Worm (Caenorhabditis elegans) whole organism, L2 larva: ENCODE measurements around the gene znf-598.
A peak's percentile ranks its signal among the peaks of the same experiment; 100 is the strongest.
"Not testable (repeated sequence)": the region's sequence is repeated elsewhere in the genome, so short reads cannot be mapped to it uniquely, and the experiment has no call there.

Experiments used
- C34F6.9 ChIP-seq: fragments of 150-350 bp; optimal IDR thresholded peaks from 2 replicates; lab custom pipeline; 2014; ENCODE audit warnings: missing biosample characterization, missing genetic modification characterization
- F13H6.1 ChIP-seq: sonication (generic microtip); optimal IDR thresholded peaks from 2 replicates; lab custom pipeline; 2016; ENCODE audit warnings: missing genetic modification characterization, missing compliant biosample characterization
- Y55F3AM.14 ChIP-seq: fragments of 200-800 bp; sonication (Bioruptor generic); optimal IDR thresholded peaks from 2 replicates; lab custom pipeline; 2018; ENCODE audit warnings: mild to moderate bottlenecking, missing genetic modification characterization, missing compliant biosample characterization
- ZK546.5 ChIP-seq: sonication (generic microtip); optimal IDR thresholded peaks from 2 replicates; lab custom pipeline; 2017; ENCODE audit warnings: missing biosample characterization, missing genetic modification characterization
- aly-2 ChIP-seq: fragments of 150-350 bp; optimal IDR thresholded peaks from 2 replicates; lab custom pipeline; 2014; ENCODE audit warnings: missing biosample characterization, missing genetic modification characterization
- ama-1 ChIP-seq: fragments of 150-350 bp; optimal IDR thresholded peaks from 2 replicates; lab custom pipeline; 2018; ENCODE audit warnings: inconsistent platforms
- blmp-1 ChIP-seq: sonication (generic microtip); optimal IDR thresholded peaks from 2 replicates; lab custom pipeline; 2017; ENCODE audit warnings: missing genetic modification characterization, mild to moderate bottlenecking, missing compliant biosample characterization, antibody characterized with exemption, moderate library complexity; ENCODE audit not compliant: insufficient read depth
- ceh-82 ChIP-seq: fragments of 150-350 bp; optimal IDR thresholded peaks from 2 replicates; lab custom pipeline; 2014; ENCODE audit warnings: missing biosample characterization, missing genetic modification characterization
- crh-2 ChIP-seq: sonication (generic microtip); optimal IDR thresholded peaks from 2 replicates; lab custom pipeline; 2017; ENCODE audit warnings: missing biosample characterization, missing genetic modification characterization
- dmd-4 ChIP-seq: sonication (generic microtip); optimal IDR thresholded peaks from 2 replicates; lab custom pipeline; 2017; ENCODE audit warnings: missing biosample characterization, missing genetic modification characterization
- egl-27 ChIP-seq: sonication (generic microtip); optimal IDR thresholded peaks from 3 replicates; lab custom pipeline; 2017; ENCODE audit warnings: missing biosample characterization, missing genetic modification reagents, missing genetic modification characterization
- elt-1 ChIP-seq: fragments of 150-350 bp; optimal IDR thresholded peaks from 2 replicates; lab custom pipeline; 2014; ENCODE audit warnings: missing biosample characterization, missing genetic modification characterization
- elt-3 ChIP-seq: sonication (generic microtip); optimal IDR thresholded peaks from 2 replicates; lab custom pipeline; 2017; ENCODE audit warnings: missing biosample characterization, missing genetic modification characterization
- fos-1 ChIP-seq: fragments of 150-350 bp; optimal IDR thresholded peaks from 2 replicates; lab custom pipeline; 2014; ENCODE audit warnings: missing biosample characterization, missing genetic modification characterization
- lin-13 ChIP-seq: fragments of 150-350 bp; optimal IDR thresholded peaks from 2 replicates; lab custom pipeline; 2014; ENCODE audit warnings: missing biosample characterization, missing genetic modification reagents, missing genetic modification characterization
- lsy-2 ChIP-seq, 2 experiments: fragments of 150-350 bp in 1 of 2; sonication (generic microtip) in 1 of 2; optimal IDR thresholded peaks; 2 replicates each; lab custom pipeline; 2014 to 2017; ENCODE audit warnings: missing biosample characterization in 2 of 2, missing genetic modification characterization in 2 of 2
- mab-5 ChIP-seq: fragments of 150-350 bp; optimal IDR thresholded peaks from 2 replicates; lab custom pipeline; 2014; ENCODE audit warnings: missing biosample characterization, missing genetic modification characterization
- mbf-1 ChIP-seq: sonication (generic microtip); optimal IDR thresholded peaks from 2 replicates; lab custom pipeline; 2017; ENCODE audit warnings: missing biosample characterization, missing genetic modification characterization
- mdl-1 ChIP-seq, 2 experiments: fragments of 150-350 bp in 1 of 2; sonication (generic microtip) in 1 of 2; optimal IDR thresholded peaks; 2 replicates each; lab custom pipeline; 2017; ENCODE audit warnings: missing biosample characterization in 2 of 2, missing genetic modification characterization in 2 of 2
- nhr-12 ChIP-seq: fragments of 150-350 bp; optimal IDR thresholded peaks from 2 replicates; lab custom pipeline; 2014; ENCODE audit warnings: missing biosample characterization, missing genetic modification characterization
- nhr-129 ChIP-seq: fragments of 150-350 bp; optimal IDR thresholded peaks from 2 replicates; lab custom pipeline; 2014; ENCODE audit warnings: missing biosample characterization, missing genetic modification characterization
- nhr-21 ChIP-seq: fragments of 150-350 bp; optimal IDR thresholded peaks from 2 replicates; lab custom pipeline; 2014; ENCODE audit warnings: missing biosample characterization, missing genetic modification characterization
- nhr-23 ChIP-seq: fragments of 150-350 bp; optimal IDR thresholded peaks from 2 replicates; lab custom pipeline; 2014; ENCODE audit warnings: missing biosample characterization, missing genetic modification reagents, missing genetic modification characterization
- nhr-25 ChIP-seq: fragments of 150-350 bp; sonication (generic microtip); optimal IDR thresholded peaks from 3 replicates; lab custom pipeline; 2014; ENCODE audit warnings: missing biosample characterization, missing genetic modification characterization
- nhr-6 ChIP-seq: fragments of 150-350 bp; optimal IDR thresholded peaks from 2 replicates; lab custom pipeline; 2014; ENCODE audit warnings: missing biosample characterization, missing genetic modification characterization
- nhr-77 ChIP-seq: fragments of 150-350 bp; optimal IDR thresholded peaks from 2 replicates; lab custom pipeline; 2014; ENCODE audit warnings: missing biosample characterization, missing genetic modification characterization
- sem-4 ChIP-seq: fragments of 150-350 bp; optimal IDR thresholded peaks from 2 replicates; lab custom pipeline; 2014; ENCODE audit warnings: missing biosample characterization, missing genetic modification reagents, missing genetic modification characterization
- sma-3 ChIP-seq: sonication (generic microtip); optimal IDR thresholded peaks from 2 replicates; lab custom pipeline; 2016; ENCODE audit warnings: missing genetic modification reagents, missing genetic modification characterization, missing compliant biosample characterization
- sma-9 ChIP-seq, 2 experiments: fragments of 150-350 bp in 1 of 2; sonication (generic microtip) in 1 of 2; optimal IDR thresholded peaks; 2 replicates each; lab custom pipeline; 2014 to 2016; ENCODE audit warnings: missing genetic modification characterization in 2 of 2, mild to moderate bottlenecking in 1 of 2, missing biosample characterization in 1 of 2, missing compliant biosample characterization in 1 of 2, missing genetic modification reagents in 1 of 2, moderate library complexity in 1 of 2
- snpc-4 ChIP-seq: fragments of 150-350 bp; optimal IDR thresholded peaks from 2 replicates; lab custom pipeline; 2014; ENCODE audit warnings: missing biosample characterization, missing genetic modification characterization
- unc-39 ChIP-seq: fragments of 150-350 bp; optimal IDR thresholded peaks from 2 replicates; lab custom pipeline; 2014; ENCODE audit warnings: missing biosample characterization, missing genetic modification characterization
- unc-55 ChIP-seq: fragments of 150-350 bp; sonication (generic microtip); optimal IDR thresholded peaks from 3 replicates; lab custom pipeline; 2014; ENCODE audit warnings: missing biosample characterization, missing genetic modification reagents, missing genetic modification characterization
- unc-62 ChIP-seq: fragments of 150-350 bp; optimal IDR thresholded peaks from 2 replicates; lab custom pipeline; 2014; ENCODE audit warnings: missing biosample characterization, missing genetic modification reagents, missing genetic modification characterization
- zag-1 ChIP-seq: fragments of 150-350 bp; optimal IDR thresholded peaks from 2 replicates; lab custom pipeline; 2014; ENCODE audit warnings: missing biosample characterization, missing genetic modification characterization
- ztf-11 ChIP-seq: sonication (generic microtip); optimal IDR thresholded peaks from 2 replicates; lab custom pipeline; 2017; ENCODE audit warnings: missing biosample characterization, missing genetic modification characterization
- ztf-4 ChIP-seq: fragments of 150-350 bp; optimal IDR thresholded peaks from 2 replicates; lab custom pipeline; 2014; ENCODE audit warnings: missing biosample characterization, missing genetic modification characterization

The znf-598 gene

DNA sequence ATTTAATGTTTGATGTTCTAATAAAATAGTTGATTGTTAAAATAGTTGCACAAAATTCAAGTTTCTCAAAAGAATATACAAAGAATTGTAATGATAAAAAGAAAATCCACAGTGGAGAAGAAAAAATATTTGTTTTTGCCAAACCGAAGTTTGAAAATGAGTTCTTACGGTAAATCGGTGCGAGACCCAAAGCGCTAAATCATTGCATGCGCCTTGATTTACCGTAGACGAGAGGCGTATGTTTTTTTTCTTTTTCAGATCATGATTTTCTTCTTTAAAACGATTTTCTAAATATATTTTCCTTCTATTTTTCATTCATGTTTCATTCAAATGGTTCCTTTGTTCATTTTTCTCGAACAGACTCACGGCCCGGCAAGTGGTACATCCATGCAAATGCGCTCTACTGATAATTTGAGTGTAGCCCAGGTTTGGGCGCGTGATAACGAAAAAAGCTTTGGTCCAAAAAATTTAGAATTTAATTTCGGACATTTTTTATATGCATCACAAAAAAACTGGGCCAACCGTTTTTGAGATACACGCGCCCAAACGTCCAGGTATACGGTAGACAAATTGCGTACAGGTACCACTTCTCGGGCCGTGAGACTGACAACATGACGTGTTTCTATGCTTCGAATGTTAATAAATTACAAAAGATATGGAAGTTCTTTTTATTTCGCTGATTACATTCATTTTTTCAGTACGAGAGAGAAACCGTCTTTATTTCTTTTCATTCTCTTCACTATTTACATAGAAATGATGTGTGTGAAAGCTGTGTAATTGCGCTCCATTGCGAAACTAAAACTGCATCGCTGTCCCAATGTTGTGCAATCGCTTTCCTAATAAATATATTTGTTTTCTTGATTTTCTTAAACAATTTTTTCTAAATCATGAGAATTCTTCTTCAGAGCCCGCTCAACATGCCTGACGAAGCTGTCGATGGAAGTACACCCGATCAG lies at the start of gene znf-598:
Gene znf-598 (plus strand): TSS at position 906 of the 956 bp plus-strand sequence.
- TF ChIP-seq nhr-129 (tag; lab: Kevin White, UChicago), result peak; percentile 71
- TF ChIP-seq sma-3 (GFP tag; lab: Kevin White, UChicago), result peak; percentile 26
- TF ChIP-seq lin-13 (GFP tag; lab: Kevin White, UChicago), result peak; percentile 45
- TF ChIP-seq fos-1 (tag; lab: Kevin White, UChicago), result peak; percentile 55
- no peak for TF ChIP-seq sem-4 (tag; lab: Kevin White, UChicago)
- peak; percentile 25 for TF ChIP-seq sma-9 (GFP tag; optimal IDR thresholded peaks at IDR 0.05; lab: Kevin White, UChicago)
- TF ChIP-seq sma-9 (tag; optimal IDR thresholded peaks at IDR 0.05; lab: Kevin White, UChicago), result no peak
- TF ChIP-seq egl-27 (tag; lab: Kevin White, UChicago), result no peak
- peak; percentile 45 for TF ChIP-seq crh-2 (tag; lab: Kevin White, UChicago)
- TF ChIP-seq C34F6.9, result peak; percentile 61
- peak in 1 of 2 experiments; percentile 77 for TF ChIP-seq lsy-2 (tag; optimal IDR thresholded peaks at IDR 0.05; lab: Kevin White, UChicago)

DNA sequence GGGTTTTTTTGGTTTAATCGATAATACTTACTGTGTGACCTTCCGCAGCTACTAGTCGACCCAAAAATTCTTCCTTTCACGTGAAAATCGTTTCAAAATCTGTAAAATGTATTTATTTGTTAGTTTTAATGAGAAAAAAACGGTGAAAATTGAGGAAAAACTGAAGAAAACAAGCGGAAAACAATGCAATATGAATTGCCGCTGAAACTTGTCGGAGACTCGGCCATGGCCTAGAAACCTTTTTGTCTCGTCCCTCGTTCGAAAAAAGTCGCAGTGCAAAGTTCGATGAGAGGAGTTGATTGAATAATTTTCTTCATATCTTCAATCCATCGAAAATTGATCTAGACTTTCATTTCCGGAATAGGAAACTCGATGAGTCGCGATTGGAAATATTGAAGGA lies 47.9 kb upstream of the znf-598 start, which contains the start of gene C15F1.8:
Gene C15F1.8 (minus strand): TSS at position 101 of the 400 bp plus-strand sequence.
- not testable (repeated sequence) for TF ChIP-seq nhr-129 (tag; lab: Kevin White, UChicago); nhr-77 (tag; lab: Kevin White, UChicago); unc-55

DNA sequence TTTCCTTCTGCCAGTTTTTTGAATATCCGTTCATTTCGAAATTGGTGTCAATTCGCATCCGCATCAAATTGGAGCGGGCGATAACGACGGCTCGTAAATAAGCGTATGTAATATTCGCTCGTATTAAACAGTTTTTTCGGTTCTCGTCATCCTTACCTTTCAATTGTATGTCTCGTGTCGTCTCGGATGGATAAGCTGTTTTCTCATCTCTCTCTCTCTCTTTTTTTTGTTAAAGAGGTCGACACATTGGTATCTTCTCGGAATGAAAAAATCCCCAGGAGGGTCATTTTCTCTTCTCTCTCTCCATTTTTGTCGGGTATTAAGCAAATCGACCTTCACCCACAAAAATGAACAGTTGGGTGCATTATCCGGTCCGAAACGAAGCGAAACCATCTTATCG lies 46.7 kb upstream of the znf-598 start:
- no peak for TF ChIP-seq nhr-129 (tag; lab: Kevin White, UChicago)
- no peak for TF ChIP-seq unc-39 (tag; lab: Kevin White, UChicago)
- no peak for TF ChIP-seq zag-1 (tag; lab: Kevin White, UChicago)
- TF ChIP-seq mab-5 (tag; lab: Kevin White, UChicago), result no peak
- TF ChIP-seq nhr-21 (tag; lab: Kevin White, UChicago), result no peak

DNA sequence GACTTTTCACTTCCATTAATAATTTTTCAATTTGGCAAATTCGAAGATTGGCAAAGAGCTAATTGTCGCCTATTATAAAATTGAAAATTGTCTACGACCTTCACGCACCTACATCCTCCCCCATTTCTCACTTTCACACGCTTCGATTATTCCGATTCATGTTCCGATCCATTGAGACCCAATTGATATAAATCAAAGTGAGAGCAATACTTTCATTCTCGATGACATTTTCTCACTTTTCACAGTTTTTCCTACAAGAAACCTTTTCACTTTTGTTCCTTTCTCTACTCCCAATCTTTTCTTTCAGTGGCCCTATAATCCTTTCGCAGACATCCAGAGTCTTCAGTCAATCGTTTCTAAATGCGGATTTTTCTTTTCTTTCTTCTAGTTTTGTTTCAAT lies 46.0 kb upstream of the znf-598 start, which contains the start of gene C15F1.2:
Gene C15F1.2 (plus strand): TSS at position 308 of the 400 bp plus-strand sequence.
- TF ChIP-seq blmp-1 (tag; lab: Kevin White, UChicago) (peak; percentile 34), nhr-6 (tag; lab: Kevin White, UChicago) (no peak), unc-39 (tag; lab: Kevin White, UChicago) (no peak), dmd-4 (no peak), snpc-4 (tag; lab: Kevin White, UChicago) (no peak), ZK546.5 (tag; lab: Kevin White, UChicago) (no peak), mab-5 (tag; lab: Kevin White, UChicago) (no peak)
- TF ChIP-seq, all 48 proteins: peak for 1

DNA sequence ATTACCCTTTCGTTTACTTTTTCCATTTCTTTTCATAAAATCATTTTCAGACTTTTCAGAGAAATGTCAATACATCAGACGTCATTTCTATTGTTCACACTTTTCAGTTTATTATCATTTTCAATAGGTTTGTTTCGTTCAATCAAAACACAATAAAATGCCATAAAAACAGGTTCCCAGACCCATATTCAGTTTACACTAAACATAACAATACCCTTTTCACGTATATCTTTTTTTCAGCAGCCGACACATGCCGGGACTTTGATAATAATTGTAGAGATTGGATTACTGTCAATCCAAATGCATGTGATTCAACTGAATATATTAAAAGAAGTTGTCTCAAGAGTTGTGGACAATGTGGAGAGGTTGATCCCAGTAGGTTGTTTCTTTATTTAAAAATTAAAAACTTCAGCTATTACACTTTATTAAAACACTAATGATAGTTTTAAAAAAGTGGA lies 35.7 kb upstream of the znf-598 start, which contains the start of gene C15F1.1:
Gene C15F1.1 (plus strand): TSS at position 51 of the 458 bp plus-strand sequence.
- no peak for TF ChIP-seq unc-39 (tag; lab: Kevin White, UChicago)
- no peak for TF ChIP-seq F13H6.1 (tag; lab: Kevin White, UChicago)
- no peak for TF ChIP-seq ama-1 (lab: Kevin White, UChicago)
- no peak for TF ChIP-seq unc-55
- peak; percentile 67 for TF ChIP-seq snpc-4 (tag; lab: Kevin White, UChicago)
- TF ChIP-seq nhr-21 (tag; lab: Kevin White, UChicago), result no peak

DNA sequence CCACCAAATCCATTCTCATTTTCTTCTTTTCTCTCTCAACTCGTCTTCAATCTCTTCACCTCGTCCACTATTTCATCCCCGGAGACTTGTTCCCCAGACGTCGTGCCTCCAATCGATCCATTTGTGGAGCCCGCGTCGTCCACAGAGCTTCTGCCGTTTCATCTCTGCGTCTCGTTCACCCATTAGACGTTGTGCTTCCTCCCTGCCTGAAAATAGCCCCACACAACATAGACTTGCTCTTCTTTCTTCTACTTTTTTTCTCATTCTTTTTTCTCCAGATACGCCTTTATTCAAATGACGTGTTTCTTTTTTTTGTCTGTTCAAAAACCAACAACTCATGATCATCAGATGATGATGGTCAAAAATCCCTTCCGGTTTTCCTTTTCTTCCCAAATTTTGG lies 32.7 kb upstream of the znf-598 start:
- TF ChIP-seq nhr-77 (tag; lab: Kevin White, UChicago) (no peak), nhr-23 (no peak), aly-2 (tag; lab: Kevin White, UChicago) (no peak), sem-4 (tag; lab: Kevin White, UChicago) (no peak), ztf-11 (tag; lab: Kevin White, UChicago) (no peak), mdl-1 (tag; optimal IDR thresholded peaks at IDR 0.05; lab: Kevin White, UChicago) (no peak), unc-55 (peak; percentile 82), ztf-4 (tag; lab: Kevin White, UChicago) (peak; percentile 40), egl-27 (tag; lab: Kevin White, UChicago) (peak; percentile 79), lin-13 (GFP tag; lab: Kevin White, UChicago) (peak; percentile 34), elt-3 (tag; lab: Kevin White, UChicago) (no peak), blmp-1 (tag; lab: Kevin White, UChicago) (no peak), mbf-1 (tag; lab: Kevin White, UChicago) (no peak), nhr-6 (tag; lab: Kevin White, UChicago) (no peak), elt-1 (tag; lab: Kevin White, UChicago) (no peak), nhr-129 (tag; lab: Kevin White, UChicago) (peak; percentile 61), C34F6.9 (peak; percentile 83), ama-1 (lab: Kevin White, UChicago) (no peak), unc-62 (GFP tag; lab: Kevin White, UChicago) (peak; percentile 16), Y55F3AM.14 (GFP tag; lab: Kevin White, UChicago) (peak; percentile 77), nhr-12 (no peak), dmd-4 (no peak), nhr-25 (no peak), ZK546.5 (tag; lab: Kevin White, UChicago) (no peak), ceh-82 (tag; lab: Kevin White, UChicago) (no peak), zag-1 (tag; lab: Kevin White, UChicago) (peak; percentile 88), crh-2 (tag; lab: Kevin White, UChicago) (peak; percentile 75), sma-3 (GFP tag; lab: Kevin White, UChicago) (no peak)
